Worm (Caenorhabditis elegans) whole organism, midembryonic: ENCODE results near the gene pitr-3.

Experiments
- flt-1 ChIP-seq: fragments of 200-800 bp; sonication (Bioruptor generic); IDR thresholded peaks from 2 replicates; pipeline ENCODE4 v1.3.6; 2022; ENCODE audit warnings: missing genetic modification characterization, missing compliant biosample characterization
- med-1 ChIP-seq: sonication (generic microtip); optimal IDR thresholded peaks from 2 replicates; lab custom pipeline; 2017; ENCODE audit warnings: missing genetic modification characterization, mild to moderate bottlenecking, missing compliant biosample characterization, antibody characterized with exemption, missing genetic modification reagents; ENCODE audit not compliant: insufficient read depth
- ztf-23 ChIP-seq: fragments of 200-800 bp; sonication (Bioruptor generic); IDR thresholded peaks from 2 replicates; pipeline ENCODE4 v1.3.6; 2022; ENCODE audit warnings: missing genetic modification reagents, missing genetic modification characterization, missing compliant biosample characterization

DNA sequence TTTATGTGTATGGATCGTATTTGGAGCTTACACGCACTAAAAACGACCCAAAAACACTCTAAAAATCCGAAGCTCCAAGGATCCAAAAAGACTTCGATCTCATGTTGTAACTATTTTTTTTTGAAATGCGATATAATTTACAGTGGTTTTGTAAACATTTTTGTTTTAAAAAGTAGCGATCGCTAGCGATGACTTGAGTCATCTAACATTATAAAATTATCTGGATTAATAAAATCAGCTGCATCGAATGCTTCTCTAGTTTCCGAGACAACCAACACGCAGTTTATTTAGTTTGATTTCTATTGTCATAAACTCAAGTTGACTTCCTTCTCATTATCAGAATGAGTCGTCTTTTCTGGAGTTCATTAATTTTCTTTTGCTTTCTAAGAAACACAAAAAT is 9.2 kb downstream of the pitr-3 start, which contains the start of gene F21C10.1:
- TF ChIP-seq flt-1 (GFP tag; lab: Robert Waterston, UW) (no peak), med-1 (no peak), ztf-23 (GFP tag; lab: Robert Waterston, UW) (no peak)
